Worm (Caenorhabditis elegans) whole organism, L1 larva: ENCODE measurements around the gene cyc-2.2.

Source experiments
- ceh-82 ChIP-seq, 3 experiments: fragments of 150-350 bp in 1 of 3; sonication (generic microtip) in 2 of 3; optimal IDR thresholded peaks; 2 replicates each; lab custom pipeline; 2014 to 2017; ENCODE audit warnings: missing biosample characterization in 3 of 3, missing genetic modification characterization in 3 of 3
- dpl-1 ChIP-seq, 3 experiments: fragments of 150-350 bp in 2 of 3; sonication (generic microtip) in 1 of 3; optimal IDR thresholded peaks; 2 replicates each; lab custom pipeline; 2014 to 2017; ENCODE audit warnings: missing biosample characterization in 3 of 3, missing genetic modification characterization in 3 of 3, missing genetic modification reagents in 3 of 3
- fos-1 ChIP-seq: fragments of 150-350 bp; optimal IDR thresholded peaks from 2 replicates; lab custom pipeline; 2014; ENCODE audit warnings: missing biosample characterization, missing genetic modification characterization
- irx-1 ChIP-seq: sonication (generic microtip); optimal IDR thresholded peaks from 2 replicates; lab custom pipeline; 2016; ENCODE audit warnings: missing genetic modification characterization, missing compliant biosample characterization
- jun-1 ChIP-seq: fragments of 150-350 bp; optimal IDR thresholded peaks from 2 replicates; lab custom pipeline; 2014; ENCODE audit warnings: missing biosample characterization, missing genetic modification reagents, missing genetic modification characterization
- pqm-1 ChIP-seq: sonication (generic microtip); optimal IDR thresholded peaks from 3 replicates; lab custom pipeline; 2017; ENCODE audit warnings: missing biosample characterization, missing genetic modification characterization
- sptf-1 ChIP-seq: fragments of 150-350 bp; optimal IDR thresholded peaks from 2 replicates; lab custom pipeline; 2014; ENCODE audit warnings: missing biosample characterization, missing genetic modification characterization
- unc-62 ChIP-seq: fragments of 150-350 bp; optimal IDR thresholded peaks from 2 replicates; lab custom pipeline; 2014; ENCODE audit warnings: missing biosample characterization, missing genetic modification reagents, missing genetic modification characterization
- unc-98 ChIP-seq: fragments of 200-800 bp; sonication (Bioruptor generic); IDR thresholded peaks from 2 replicates; pipeline ENCODE4 v1.3.6; 2022; ENCODE audit warnings: missing genetic modification characterization, missing compliant biosample characterization

ce11 chrV:12649213-12649612 lies 37.2 kb upstream of the cyc-2.2 start, which contains the start of gene gpa-9:
- TF ChIP-seq ceh-82 (tag; optimal IDR thresholded peaks at IDR 0.05; lab: Kevin White, UChicago) (no peak), pqm-1 (no peak), unc-98 (GFP tag; lab: Robert Waterston, UW) (no peak), jun-1 (no peak), sptf-1 (tag; lab: Kevin White, UChicago) (no peak), unc-62 (GFP tag; lab: Kevin White, UChicago) (no peak), fos-1 (tag; lab: Kevin White, UChicago) (no peak), dpl-1 (GFP tag; optimal IDR thresholded peaks at IDR 0.05; lab: Kevin White, UChicago) (no peak), irx-1 (tag; lab: Kevin White, UChicago) (no peak)
